Worm (Caenorhabditis elegans) whole organism, mixed stage, embryonic: ENCODE results near the gene sop-2.
A peak's percentile ranks its signal among the peaks of the same experiment; 100 is the strongest.

Source experiments
- M03D4.4 ChIP-seq: sonication (generic microtip); optimal IDR thresholded peaks from 2 replicates; lab custom pipeline; 2017; ENCODE audit warnings: mild to moderate bottlenecking, missing genetic modification characterization, missing compliant biosample characterization
- bed-3 ChIP-seq: fragments of 200-800 bp; sonication (Bioruptor generic); optimal IDR thresholded peaks from 3 replicates; lab custom pipeline; 2018; ENCODE audit warnings: mild to moderate bottlenecking, missing genetic modification characterization, moderate library complexity, missing compliant biosample characterization
- blmp-1 ChIP-seq: fragments of 150-350 bp; optimal IDR thresholded peaks from 2 replicates; lab custom pipeline; 2014; ENCODE audit warnings: missing biosample characterization, missing genetic modification characterization
- ceh-43 ChIP-seq: fragments of 200-800 bp; sonication (Bioruptor generic); optimal IDR thresholded peaks from 2 replicates; lab custom pipeline; 2018; ENCODE audit warnings: mild to moderate bottlenecking, missing genetic modification characterization, moderate library complexity, missing compliant biosample characterization
- ceh-83 ChIP-seq: fragments of 200-800 bp; sonication (Bioruptor generic); optimal IDR thresholded peaks from 2 replicates; lab custom pipeline; 2018; ENCODE audit warnings: mild to moderate bottlenecking, missing genetic modification characterization, missing compliant biosample characterization
- ces-1 ChIP-seq: fragments of 150-350 bp; optimal IDR thresholded peaks from 2 replicates; lab custom pipeline; 2014; ENCODE audit warnings: missing biosample characterization, missing genetic modification reagents, missing genetic modification characterization
- drap-1 ChIP-seq: fragments of 200-800 bp; sonication (Bioruptor generic); optimal IDR thresholded peaks from 3 replicates; lab custom pipeline; 2018; ENCODE audit warnings: mild to moderate bottlenecking, missing genetic modification characterization, missing compliant biosample characterization
- elt-1 ChIP-seq: sonication (generic microtip); optimal IDR thresholded peaks from 2 replicates; lab custom pipeline; 2017; ENCODE audit warnings: missing genetic modification characterization, mild to moderate bottlenecking, missing compliant biosample characterization, antibody characterized with exemption, moderate library complexity, borderline replicate concordance; ENCODE audit not compliant: insufficient read depth
- ham-2 ChIP-seq: fragments of 200-800 bp; sonication (Bioruptor generic); optimal IDR thresholded peaks from 2 replicates; lab custom pipeline; 2018; ENCODE audit warnings: mild to moderate bottlenecking, missing genetic modification characterization, missing compliant biosample characterization
- hlh-1 ChIP-seq: fragments of 150-350 bp; optimal IDR thresholded peaks from 2 replicates; lab custom pipeline; 2014; ENCODE audit warnings: missing biosample characterization, missing genetic modification reagents, missing genetic modification characterization
- lin-13 ChIP-seq: fragments of 150-350 bp; optimal IDR thresholded peaks from 2 replicates; lab custom pipeline; 2014; ENCODE audit warnings: missing biosample characterization, missing genetic modification characterization
- lin-32 ChIP-seq: fragments of 200-800 bp; sonication (Bioruptor generic); optimal IDR thresholded peaks from 2 replicates; lab custom pipeline; 2018; ENCODE audit warnings: mild to moderate bottlenecking, missing genetic modification characterization, missing compliant biosample characterization
- mab-5 ChIP-seq: fragments of 150-350 bp; optimal IDR thresholded peaks from 2 replicates; lab custom pipeline; 2014; ENCODE audit warnings: missing biosample characterization, missing genetic modification characterization
- mls-2 ChIP-seq: sonication (generic microtip); optimal IDR thresholded peaks from 2 replicates; lab custom pipeline; 2016; ENCODE audit warnings: mild to moderate bottlenecking, missing genetic modification characterization, moderate library complexity, missing compliant biosample characterization
- nhr-12 ChIP-seq: fragments of 150-350 bp; optimal IDR thresholded peaks from 2 replicates; lab custom pipeline; 2014; ENCODE audit warnings: missing biosample characterization, missing genetic modification characterization
- nhr-2 ChIP-seq: fragments of 150-350 bp; optimal IDR thresholded peaks from 2 replicates; lab custom pipeline; 2014; ENCODE audit warnings: missing biosample characterization, missing genetic modification characterization
- nhr-28 ChIP-seq: fragments of 150-350 bp; optimal IDR thresholded peaks from 2 replicates; lab custom pipeline; 2014; ENCODE audit warnings: missing biosample characterization, missing genetic modification characterization
- snpc-4 ChIP-seq: fragments of 150-350 bp; optimal IDR thresholded peaks from 2 replicates; lab custom pipeline; 2014; ENCODE audit warnings: missing biosample characterization, missing genetic modification characterization
- tbx-8 ChIP-seq: fragments of 200-800 bp; sonication (Bioruptor generic); optimal IDR thresholded peaks from 2 replicates; lab custom pipeline; 2018; ENCODE audit warnings: mild to moderate bottlenecking, missing genetic modification characterization, moderate library complexity, missing compliant biosample characterization
- unc-39 ChIP-seq: fragments of 150-350 bp; optimal IDR thresholded peaks from 2 replicates; lab custom pipeline; 2014; ENCODE audit warnings: missing biosample characterization, missing genetic modification characterization
- unc-62 ChIP-seq: fragments of 150-350 bp; optimal IDR thresholded peaks from 2 replicates; lab custom pipeline; 2014; ENCODE audit warnings: missing biosample characterization, missing genetic modification reagents, missing genetic modification characterization
- ztf-11 ChIP-seq: fragments of 150-350 bp; optimal IDR thresholded peaks from 2 replicates; lab custom pipeline; 2014; ENCODE audit warnings: missing biosample characterization, missing genetic modification characterization

The sop-2 gene

ce11 chrII:12353104-12353503, 13.4 kb downstream of the sop-2 start:
- TF ChIP-seq lin-32 (GFP tag; lab: Kevin White, UChicago), result no peak
- TF ChIP-seq elt-1, result no peak
- TF ChIP-seq nhr-2 (tag; lab: Kevin White, UChicago), result no peak
- TF ChIP-seq snpc-4 (tag; lab: Kevin White, UChicago), result no peak
- TF ChIP-seq blmp-1 (tag; lab: Kevin White, UChicago), result no peak

- TF ChIP-seq unc-62 (GFP tag; lab: Kevin White, UChicago) (peak; percentile 89), nhr-2 (tag; lab: Kevin White, UChicago) (no peak), tbx-8 (no peak), hlh-1 (tag; lab: Kevin White, UChicago) (peak; percentile 97)
These were observed 14.1 kb downstream of the sop-2 start for ce11 chrII:12353816-12354215.

DNA sequence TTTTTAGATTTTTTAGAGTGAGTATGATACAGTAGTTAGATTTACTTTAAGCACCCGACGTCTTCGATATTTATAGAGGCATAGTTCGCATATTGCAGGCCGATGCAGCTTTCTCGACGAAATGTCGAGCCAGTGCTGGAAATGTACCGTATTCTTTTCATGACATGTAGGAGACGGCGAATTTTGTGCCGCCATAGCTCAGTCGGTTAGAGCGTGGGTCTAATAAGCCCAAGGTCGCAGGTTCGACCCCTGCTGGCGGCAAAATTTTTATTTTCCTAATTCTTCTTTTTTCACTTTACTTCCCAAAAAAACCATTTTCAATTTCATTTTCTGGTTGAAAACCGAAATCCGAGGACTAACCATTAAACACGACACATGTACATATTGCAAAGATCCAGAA, 22.5 kb downstream of the sop-2 start:
- TF ChIP-seq nhr-12 (tag; lab: Kevin White, UChicago) (no peak), ceh-83 (GFP tag; lab: Kevin White, UChicago) (peak; percentile 52)

ce11 chrII:12369202-12369601, 29.5 kb downstream of the sop-2 start:
- no peak for TF ChIP-seq mab-5 (tag; lab: Kevin White, UChicago)
- TF ChIP-seq ces-1 (GFP tag; lab: Kevin White, UChicago), result no peak
- TF ChIP-seq ceh-43, result no peak
- no peak for TF ChIP-seq lin-13 (tag; lab: Kevin White, UChicago)
- no peak for TF ChIP-seq M03D4.4
- TF ChIP-seq ceh-83 (GFP tag; lab: Kevin White, UChicago), result no peak
- TF ChIP-seq nhr-28, result no peak
- TF ChIP-seq ham-2 (GFP tag; lab: Kevin White, UChicago), result no peak
- TF ChIP-seq nhr-12 (tag; lab: Kevin White, UChicago), result no peak

ce11 chrII:12373921-12374320, 34.2 kb downstream of the sop-2 start:
- TF ChIP-seq lin-32 (GFP tag; lab: Kevin White, UChicago), result no peak
- TF ChIP-seq ces-1 (GFP tag; lab: Kevin White, UChicago), result peak; percentile 64

DNA sequence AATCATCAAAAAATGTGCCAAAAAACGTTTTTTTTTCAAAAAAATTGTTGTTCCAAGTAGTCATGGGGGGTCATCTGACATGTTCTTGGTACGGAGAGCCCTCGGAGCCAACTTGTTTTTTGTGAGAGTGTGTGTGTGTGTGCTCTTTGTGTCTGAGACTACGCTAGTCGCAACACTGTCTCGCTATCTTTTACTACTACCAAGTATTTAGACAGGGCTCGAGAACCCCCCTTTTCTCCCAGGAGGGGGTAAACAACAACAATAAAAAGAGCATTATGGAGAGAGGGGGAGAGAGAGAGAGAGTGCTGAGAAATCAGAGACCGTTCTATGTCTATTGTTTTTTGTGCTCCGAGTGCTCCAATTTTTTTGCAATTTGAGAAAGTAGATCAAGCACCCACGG, 39.0 kb downstream of the sop-2 start:
- no peak for TF ChIP-seq lin-13 (tag; lab: Kevin White, UChicago)
- TF ChIP-seq ces-1 (GFP tag; lab: Kevin White, UChicago), result no peak
- no peak for TF ChIP-seq lin-32 (GFP tag; lab: Kevin White, UChicago)
- TF ChIP-seq blmp-1 (tag; lab: Kevin White, UChicago), result no peak
- TF ChIP-seq tbx-8, result no peak
- TF ChIP-seq drap-1 (GFP tag; lab: Kevin White, UChicago), result no peak
- TF ChIP-seq nhr-28, result no peak
- no peak for TF ChIP-seq unc-62 (GFP tag; lab: Kevin White, UChicago)
- TF ChIP-seq unc-39 (tag; lab: Kevin White, UChicago), result no peak
- no peak for TF ChIP-seq ztf-11 (tag; lab: Kevin White, UChicago)
- no peak for TF ChIP-seq hlh-1 (tag; lab: Kevin White, UChicago)
- no peak for TF ChIP-seq mls-2 (tag; lab: Kevin White, UChicago)
- TF ChIP-seq mab-5 (tag; lab: Kevin White, UChicago), result no peak

ce11 chrII:12379430-12379829, 39.7 kb downstream of the sop-2 start, which contains the start of gene marc-5:
TSS of gene marc-5 (minus strand) at chrII:12379530.
- TF ChIP-seq nhr-28, result no peak

DNA sequence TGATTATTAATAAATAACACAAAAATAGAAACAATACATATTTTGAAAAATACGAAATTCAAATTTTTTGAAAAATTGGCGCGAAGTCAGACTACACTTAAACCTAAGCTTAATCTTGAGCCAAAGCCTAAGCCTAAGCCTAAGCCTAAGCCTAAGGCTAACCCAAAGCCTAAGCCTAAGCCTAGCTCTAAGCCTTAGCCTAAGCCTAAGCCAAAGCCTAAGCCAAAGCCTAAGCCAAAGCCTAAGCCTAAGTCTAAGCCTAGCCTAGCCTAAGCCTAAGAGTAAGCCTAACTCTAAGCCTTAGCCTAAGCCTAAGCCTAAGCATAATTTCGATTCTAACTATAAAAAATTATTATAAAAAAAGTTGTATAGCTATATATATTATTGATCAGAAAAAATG, 41.1 kb downstream of the sop-2 start:
- no peak for TF ChIP-seq bed-3 (GFP tag; lab: Kevin White, UChicago)
- TF ChIP-seq ham-2 (GFP tag; lab: Kevin White, UChicago), result peak; percentile 12
